Worm (Caenorhabditis elegans) whole organism, L3 larva: Measurements from ENCODE around the gene F09A5.3.
A peak's percentile ranks its signal among the peaks of the same experiment; 100 is the strongest.

Experiments used
- ceh-82 ChIP-seq: fragments of 150-350 bp; optimal IDR thresholded peaks from 2 replicates; lab custom pipeline; 2014; ENCODE audit warnings: missing biosample characterization, missing genetic modification characterization
- egl-27 ChIP-seq: sonication (generic microtip); optimal IDR thresholded peaks from 4 replicates; lab custom pipeline; 2017; ENCODE audit warnings: missing biosample characterization, missing genetic modification reagents, missing genetic modification characterization
- elt-2 ChIP-seq: sonication (generic microtip); optimal IDR thresholded peaks from 2 replicates; lab custom pipeline; 2016; ENCODE audit warnings: missing genetic modification reagents, mild to moderate bottlenecking, missing genetic modification characterization, missing compliant biosample characterization
- elt-3 ChIP-seq, 3 experiments: fragments of 150-350 bp in 1 of 3; sonication (generic microtip) in 2 of 3; optimal IDR thresholded peaks; 2 replicates in 2 of 3; 4 replicates in 1 of 3; lab custom pipeline; 2014 to 2017; ENCODE audit warnings: missing biosample characterization in 3 of 3, missing genetic modification characterization in 3 of 3
- eor-1 ChIP-seq, 2 experiments: fragments of 150-350 bp; optimal IDR thresholded peaks; 2 replicates each; lab custom pipeline; 2014 to 2018; ENCODE audit warnings: missing biosample characterization in 2 of 2, missing genetic modification characterization in 2 of 2
- fos-1 ChIP-seq: fragments of 150-350 bp; optimal IDR thresholded peaks from 2 replicates; lab custom pipeline; 2014; ENCODE audit warnings: missing biosample characterization, missing genetic modification characterization
- nhr-11 ChIP-seq: fragments of 150-350 bp; optimal IDR thresholded peaks from 2 replicates; lab custom pipeline; 2014; ENCODE audit warnings: missing biosample characterization, missing genetic modification characterization
- nhr-237 ChIP-seq: fragments of 150-350 bp; optimal IDR thresholded peaks from 2 replicates; lab custom pipeline; 2014; ENCODE audit warnings: missing biosample characterization, missing genetic modification characterization
- nhr-76 ChIP-seq: fragments of 150-350 bp; sonication (generic microtip); optimal IDR thresholded peaks from 5 replicates; lab custom pipeline; 2014; ENCODE audit warnings: missing biosample characterization, missing genetic modification characterization
- unc-62 ChIP-seq: fragments of 150-350 bp; sonication (generic microtip); optimal IDR thresholded peaks from 4 replicates; lab custom pipeline; 2014; ENCODE audit warnings: missing biosample characterization, missing genetic modification reagents, missing genetic modification characterization
- ztf-11 ChIP-seq: fragments of 150-350 bp; optimal IDR thresholded peaks from 2 replicates; lab custom pipeline; 2014; ENCODE audit warnings: missing biosample characterization, missing genetic modification characterization

- no peak for TF ChIP-seq ceh-82 (tag; lab: Kevin White, UChicago)
- TF ChIP-seq elt-2: peak; percentile 78
- no peak for TF ChIP-seq ztf-11 (tag; lab: Kevin White, UChicago)
- no peak for TF ChIP-seq eor-1 (tag; optimal IDR thresholded peaks at IDR 0.05; lab: Kevin White, UChicago)
- TF ChIP-seq elt-3 (tag; optimal IDR thresholded peaks at IDR 0.05; lab: Kevin White, UChicago): no peak
- no peak for TF ChIP-seq nhr-11 (tag; lab: Kevin White, UChicago)
- no peak for TF ChIP-seq fos-1 (tag; lab: Kevin White, UChicago)
- TF ChIP-seq egl-27 (tag; lab: Kevin White, UChicago): no peak
- TF ChIP-seq unc-62 (GFP tag; lab: Kevin White, UChicago): peak; percentile 70
- TF ChIP-seq nhr-237 (tag; lab: Kevin White, UChicago): no peak
- no peak for TF ChIP-seq nhr-76
Measured at ce11 chrX:13143762-13144732, 2.6 kb downstream of the F09A5.3 start.
